Worm (Caenorhabditis elegans) whole organism, L4/young adult: ENCODE measurements around the gene str-244.
"Not testable (repeated sequence)": the region's sequence is repeated elsewhere in the genome, so short reads cannot be mapped to it uniquely, and the experiment has no call there.

Source experiments
- W03F9.2 ChIP-seq: fragments of 150-350 bp; optimal IDR thresholded peaks from 2 replicates; lab custom pipeline; 2014; ENCODE audit warnings: missing biosample characterization, missing genetic modification characterization
- dao-5 ChIP-seq: sonication (generic microtip); optimal IDR thresholded peaks from 2 replicates; lab custom pipeline; 2016; ENCODE audit warnings: missing genotype, missing genetic modification characterization, moderate library complexity, missing compliant biosample characterization
- him-1 ChIP-seq: sonication (generic microtip); optimal IDR thresholded peaks from 2 replicates; lab custom pipeline; 2016; ENCODE audit warnings: missing genotype, missing genetic modification reagents, missing genetic modification characterization, missing compliant biosample characterization

Gene str-244

ce11 chrV:3058996-3059395 lies at the start of gene str-244:
Gene str-244 (minus strand): TSS chrV:3059096.
- TF ChIP-seq dao-5 (no peak), him-1 (tag; lab: Kevin White, UChicago) (no peak), W03F9.2 (tag; lab: Kevin White, UChicago) (no peak)

- TF ChIP-seq him-1 (tag; lab: Kevin White, UChicago) (no peak), dao-5 (no peak), W03F9.2 (tag; lab: Kevin White, UChicago) (no peak)
Observed at ce11 chrV:3107450-3107849, 48.6 kb upstream of the str-244 start, which contains the start of gene str-68. Gene str-68 (minus strand): TSS chrV:3107550.

DNA sequence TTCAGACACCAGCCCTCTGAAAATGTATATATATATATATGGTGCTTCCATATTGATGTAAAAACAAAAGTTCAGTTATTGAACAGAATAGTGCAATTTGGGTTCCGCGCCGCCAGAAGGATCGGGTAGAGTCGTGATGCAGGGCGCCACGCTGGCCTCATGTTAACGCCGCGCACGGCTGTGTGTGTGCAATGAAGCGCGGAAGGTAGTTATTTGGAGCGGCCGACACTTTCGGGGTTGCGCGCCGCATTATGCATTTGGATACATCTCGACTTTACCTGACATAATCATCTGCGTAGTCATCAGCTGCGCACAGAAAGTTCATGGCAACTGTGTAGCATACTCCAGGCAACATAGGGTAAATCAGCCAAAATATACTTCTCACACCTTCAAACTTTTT lies 47.9 kb upstream of the str-244 start:
- TF ChIP-seq W03F9.2 (tag; lab: Kevin White, UChicago) (no peak), him-1 (tag; lab: Kevin White, UChicago) (no peak), dao-5 (no peak)

ce11 chrV:3105810-3106209 lies 46.9 kb upstream of the str-244 start, which contains the start of gene str-69:
Gene str-69 (minus strand): TSS chrV:3105910.
- no peak for TF ChIP-seq him-1 (tag; lab: Kevin White, UChicago)
- no peak for TF ChIP-seq dao-5
- TF ChIP-seq W03F9.2 (tag; lab: Kevin White, UChicago), result no peak

ce11 chrV:3104134-3104533 lies 45.2 kb upstream of the str-244 start, which contains the start of gene str-66:
Gene str-66 (minus strand): TSS chrV:3104234.
- TF ChIP-seq W03F9.2 (tag; lab: Kevin White, UChicago) (no peak), dao-5 (no peak), him-1 (tag; lab: Kevin White, UChicago) (no peak)

- not testable (repeated sequence) for TF ChIP-seq dao-5; him-1 (tag; lab: Kevin White, UChicago); W03F9.2 (tag; lab: Kevin White, UChicago)
Observed at ce11 chrV:3102049-3102448, 43.2 kb upstream of the str-244 start, which contains the start of gene Y73C8C.4. Gene Y73C8C.4 (minus strand): TSS chrV:3102149.

- TF ChIP-seq dao-5, result no peak
- TF ChIP-seq him-1 (tag; lab: Kevin White, UChicago), result no peak
- TF ChIP-seq W03F9.2 (tag; lab: Kevin White, UChicago), result no peak
Observed at ce11 chrV:3100527-3100926, 41.6 kb upstream of the str-244 start.

ce11 chrV:3094351-3094750 lies 35.5 kb upstream of the str-244 start, which contains the start of gene cyp-33C9:
Gene cyp-33C9 (minus strand): TSS chrV:3094561.
- TF ChIP-seq him-1 (tag; lab: Kevin White, UChicago), result no peak
- TF ChIP-seq dao-5, result no peak
- TF ChIP-seq W03F9.2 (tag; lab: Kevin White, UChicago), result no peak

ce11 chrV:3088768-3089167 lies 29.9 kb upstream of the str-244 start, which contains the start of gene acs-21:
Gene acs-21 (plus strand): TSS chrV:3089068.
- TF ChIP-seq dao-5 (no peak), him-1 (tag; lab: Kevin White, UChicago) (no peak)

DNA sequence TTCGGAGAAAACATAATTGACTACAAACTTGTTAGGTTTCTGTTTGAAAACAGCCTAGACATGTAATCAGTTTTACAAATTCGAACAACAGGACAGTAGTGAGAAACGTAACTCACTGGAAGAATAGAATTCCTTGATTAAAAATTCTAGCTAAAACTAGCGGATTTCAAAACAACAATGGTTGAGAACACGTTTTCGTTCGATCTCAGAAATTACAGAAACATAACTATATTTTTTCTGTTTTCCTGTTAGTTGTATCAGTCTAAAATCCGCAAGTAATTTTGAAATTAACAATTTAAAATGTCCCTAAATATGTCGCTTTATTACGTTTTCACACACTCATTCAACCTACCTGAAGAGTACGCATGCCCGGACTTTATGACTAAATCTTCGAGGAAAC lies 27.4 kb upstream of the str-244 start, which contains the start of gene srt-8:
TSS of gene srt-8 (plus strand) at position 301 of the 400 bp plus-strand sequence.
- TF ChIP-seq W03F9.2 (tag; lab: Kevin White, UChicago), result no peak
- TF ChIP-seq dao-5, result no peak
- no peak for TF ChIP-seq him-1 (tag; lab: Kevin White, UChicago)

- TF ChIP-seq W03F9.2 (tag; lab: Kevin White, UChicago) (no peak), him-1 (tag; lab: Kevin White, UChicago) (no peak), dao-5 (no peak)
Observed at ce11 chrV:3081471-3081870, 22.6 kb upstream of the str-244 start, which contains the start of gene srt-7. Gene srt-7 (plus strand): TSS chrV:3081771.

- no peak for TF ChIP-seq him-1 (tag; lab: Kevin White, UChicago)
- TF ChIP-seq dao-5, result no peak
- TF ChIP-seq W03F9.2 (tag; lab: Kevin White, UChicago), result no peak
Observed at ce11 chrV:3080792-3081191, 21.9 kb upstream of the str-244 start, which contains the start of gene srt-5. Gene srt-5 (minus strand): TSS chrV:3080892.

DNA sequence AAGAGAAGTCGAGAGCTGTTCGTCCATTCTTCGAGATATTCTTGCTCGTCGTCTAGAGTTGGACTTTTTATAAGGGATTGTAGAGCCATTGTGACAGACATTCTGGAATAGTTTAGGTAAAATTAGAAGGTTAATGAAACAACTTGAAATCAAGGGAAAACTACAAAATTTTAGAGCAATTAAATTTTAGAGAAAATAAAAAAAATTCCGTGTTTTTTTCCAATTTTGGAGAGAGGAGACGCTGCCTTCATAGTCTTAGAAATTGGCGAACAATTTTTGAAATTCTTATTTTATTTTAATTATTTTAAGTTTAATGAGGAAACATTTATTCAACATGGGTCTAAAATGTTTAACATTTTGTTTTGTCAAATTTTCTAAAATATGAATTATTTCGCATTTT lies 12.7 kb upstream of the str-244 start, which contains the start of gene C50H11.13:
TSS of gene C50H11.13 (minus strand) at position 101 of the 400 bp plus-strand sequence.
- TF ChIP-seq W03F9.2 (tag; lab: Kevin White, UChicago), result no peak
- no peak for TF ChIP-seq him-1 (tag; lab: Kevin White, UChicago)
- TF ChIP-seq dao-5, result no peak

DNA sequence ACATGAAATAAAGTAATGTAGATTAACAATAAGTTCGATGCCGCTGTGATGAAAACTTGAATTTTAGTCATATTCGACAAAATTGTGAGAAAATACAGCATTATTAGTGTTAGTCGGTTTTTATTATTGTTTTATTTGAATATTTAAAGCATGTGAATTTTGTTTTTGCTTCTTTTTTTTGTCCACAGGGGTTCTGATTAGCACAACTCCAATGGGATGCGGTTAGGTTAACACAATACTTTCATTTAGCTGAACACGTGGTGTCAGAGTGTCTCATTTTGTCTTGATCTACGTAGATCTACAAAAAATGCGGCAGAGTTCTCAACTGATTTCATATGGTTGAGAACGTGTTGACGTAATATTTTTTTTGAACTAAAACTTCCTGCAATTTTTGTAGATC lies 10.2 kb upstream of the str-244 start, which contains the start of gene str-40:
TSS of gene str-40 (minus strand) at position 101 of the 400 bp plus-strand sequence.
- TF ChIP-seq W03F9.2 (tag; lab: Kevin White, UChicago), result no peak
- no peak for TF ChIP-seq dao-5
- no peak for TF ChIP-seq him-1 (tag; lab: Kevin White, UChicago)

DNA sequence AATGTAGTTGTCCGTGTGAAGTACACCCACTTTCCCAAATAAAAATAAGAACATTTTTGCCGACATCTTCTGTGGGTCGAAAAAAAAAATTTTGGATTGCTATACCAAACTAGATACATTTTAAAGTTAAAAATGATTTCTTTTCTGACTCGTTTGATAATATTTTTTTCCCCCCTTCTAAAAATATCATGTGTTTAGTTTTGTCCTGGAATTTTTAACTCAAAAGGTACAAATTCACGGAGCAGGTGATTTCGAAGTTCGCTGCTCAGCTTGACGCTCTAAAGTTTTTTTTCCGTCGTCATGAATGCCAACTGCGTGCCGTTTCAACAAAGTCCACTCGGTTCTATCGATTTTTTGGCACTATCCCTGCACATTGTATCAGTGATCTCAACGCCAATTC lies 7.0 kb upstream of the str-244 start, which contains the start of gene srh-185:
TSS of gene srh-185 (plus strand) at position 301 of the 400 bp plus-strand sequence.
- TF ChIP-seq dao-5, result no peak
- no peak for TF ChIP-seq W03F9.2 (tag; lab: Kevin White, UChicago)
- no peak for TF ChIP-seq him-1 (tag; lab: Kevin White, UChicago)
